Fruit fly (Drosophila melanogaster) whole organism, prepupa: ENCODE results near the gene CG4218.

Experiments
- CG11762 ChIP-seq: fragments of 200-800 bp; sonication (Bioruptor generic); optimal IDR thresholded peaks from 3 replicates; lab custom pipeline; 2016; ENCODE audit warnings: missing biosample characterization, missing genetic modification characterization; ENCODE audit not compliant: insufficient read depth
- CG16779 ChIP-seq: fragments of 200-800 bp; sonication (Bioruptor generic); optimal IDR thresholded peaks from 3 replicates; lab custom pipeline; 2017; ENCODE audit warnings: missing biosample characterization, mild to moderate bottlenecking, missing genetic modification characterization
- CG3032 ChIP-seq: fragments of 200-800 bp; optimal IDR thresholded peaks from 2 replicates; lab custom pipeline; 2019; ENCODE audit warnings: missing biosample characterization, mild to moderate bottlenecking, missing genetic modification characterization, moderate library complexity
- CG32006 ChIP-seq: fragments of 200-800 bp; sonication (Bioruptor generic); optimal IDR thresholded peaks from 3 replicates; lab custom pipeline; 2017; ENCODE audit warnings: missing biosample characterization, mild to moderate bottlenecking, missing genetic modification characterization
- CG4318 ChIP-seq: fragments of 200-800 bp; sonication (Bioruptor generic); optimal IDR thresholded peaks from 3 replicates; lab custom pipeline; 2017; ENCODE audit warnings: missing biosample characterization, mild to moderate bottlenecking, missing genetic modification characterization
- CG6792 ChIP-seq: fragments of 200-800 bp; sonication (Bioruptor generic); optimal IDR thresholded peaks from 3 replicates; lab custom pipeline; 2016; ENCODE audit warnings: missing biosample characterization, missing genetic modification characterization
- CG6808 ChIP-seq: fragments of 200-800 bp; sonication (Bioruptor generic); optimal IDR thresholded peaks from 3 replicates; lab custom pipeline; 2017; ENCODE audit warnings: missing biosample characterization, missing genetic modification characterization, mild to moderate bottlenecking, moderate library complexity, missing genetic modification reagents
- CG6854 ChIP-seq: fragments of 200-800 bp; sonication (Bioruptor generic); optimal IDR thresholded peaks from 2 replicates; lab custom pipeline; 2017; ENCODE audit warnings: missing biosample characterization, mild to moderate bottlenecking, missing genetic modification characterization
- CG7368 ChIP-seq: fragments of 200-800 bp; sonication (Bioruptor generic); optimal IDR thresholded peaks from 3 replicates; lab custom pipeline; 2016; ENCODE audit warnings: missing biosample characterization, missing genetic modification characterization
- Eip75B ChIP-seq: fragments of 200-800 bp; sonication (Bioruptor generic); optimal IDR thresholded peaks from 3 replicates; lab custom pipeline; 2016; ENCODE audit warnings: missing biosample characterization, missing genetic modification characterization
- Eip78C ChIP-seq: fragments of 200-800 bp; sonication (Bioruptor generic); peaks from one replicate; lab custom pipeline; 2016; ENCODE audit warnings: missing biosample characterization, missing genetic modification characterization
- Eip93F ChIP-seq: fragments of 200-800 bp; sonication (Bioruptor generic); optimal IDR thresholded peaks from 2 replicates; lab custom pipeline; 2016; ENCODE audit warnings: missing biosample characterization, mild to moderate bottlenecking, missing genetic modification characterization
- Ets96B ChIP-seq: fragments of 200-800 bp; optimal IDR thresholded peaks from 2 replicates; lab custom pipeline; 2019; ENCODE audit warnings: missing biosample characterization, mild to moderate bottlenecking, missing genetic modification characterization, moderate library complexity
- Hr38 ChIP-seq: sonication (Bioruptor generic); optimal IDR thresholded peaks from 2 replicates; lab custom pipeline; 2016; ENCODE audit warnings: missing biosample characterization, missing genetic modification characterization
- Met ChIP-seq: fragments of 200-800 bp; sonication (Bioruptor generic); optimal IDR thresholded peaks from 3 replicates; lab custom pipeline; 2016; ENCODE audit warnings: missing biosample characterization, missing genetic modification characterization
- OdsH ChIP-seq: fragments of 200-800 bp; sonication (Bioruptor generic); optimal IDR thresholded peaks from 3 replicates; lab custom pipeline; 2016; ENCODE audit warnings: missing biosample characterization, missing genetic modification characterization
- Sox102F ChIP-seq: fragments of 200-800 bp; sonication (Bioruptor generic); optimal IDR thresholded peaks from 2 replicates; lab custom pipeline; 2016; ENCODE audit warnings: missing biosample characterization, mild to moderate bottlenecking, missing genetic modification characterization
- Sox14 ChIP-seq: fragments of 200-800 bp; sonication (Bioruptor generic); optimal IDR thresholded peaks from 3 replicates; lab custom pipeline; 2016; ENCODE audit warnings: missing biosample characterization, missing genetic modification characterization
- dac ChIP-seq: fragments of 200-800 bp; sonication (Bioruptor generic); optimal IDR thresholded peaks from 2 replicates; lab custom pipeline; 2017; ENCODE audit warnings: missing biosample characterization, mild to moderate bottlenecking, missing genetic modification characterization
- fd59A ChIP-seq: fragments of 200-800 bp; sonication (Bioruptor generic); optimal IDR thresholded peaks from 2 replicates; lab custom pipeline; 2017; ENCODE audit warnings: missing biosample characterization, mild to moderate bottlenecking, missing genetic modification characterization, missing genetic modification reagents
- salr ChIP-seq, 2 experiments: fragments of 200-800 bp; sonication (Bioruptor generic); optimal IDR thresholded peaks; 3 replicates each; lab custom pipeline; 2016 to 2018; ENCODE audit warnings: missing biosample characterization in 2 of 2, missing genetic modification characterization in 2 of 2, mild to moderate bottlenecking in 1 of 2
- ss ChIP-seq, 2 experiments: fragments of 200-800 bp; sonication (Bioruptor generic); optimal IDR thresholded peaks; 2 replicates in 1 of 2; 3 replicates in 1 of 2; lab custom pipeline; 2017 to 2018; ENCODE audit warnings: mild to moderate bottlenecking in 2 of 2, missing biosample characterization in 2 of 2, missing genetic modification characterization in 2 of 2, moderate library complexity in 1 of 2
- svp ChIP-seq: fragments of 200-800 bp; sonication (Bioruptor generic); peaks from one replicate; lab custom pipeline; 2016; ENCODE audit warnings: missing biosample characterization, missing genetic modification characterization
- vri ChIP-seq: fragments of 200-800 bp; sonication (Bioruptor generic); optimal IDR thresholded peaks from 3 replicates; lab custom pipeline; 2016; ENCODE audit warnings: missing biosample characterization, mild to moderate bottlenecking, missing genetic modification characterization

Gene CG4218

DNA sequence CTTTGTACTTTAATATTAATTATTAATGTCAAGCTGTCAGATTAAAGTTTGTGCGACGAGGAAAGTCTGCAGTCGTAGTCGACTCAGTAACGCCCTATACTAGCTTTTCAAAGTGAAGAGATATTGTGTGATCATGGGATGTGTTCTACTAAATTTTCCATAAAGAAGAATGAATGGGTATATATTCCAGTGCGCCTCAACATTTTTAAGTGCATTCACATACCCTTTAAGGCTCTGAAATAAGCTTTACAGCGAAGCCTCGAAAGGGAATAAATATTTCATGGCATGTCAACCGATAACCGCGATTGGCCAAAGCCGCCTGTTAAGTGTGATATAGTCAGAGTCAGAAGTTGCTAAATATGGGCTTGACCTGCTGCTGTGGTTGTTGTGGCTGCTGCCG, 49.8 kb downstream of the CG4218 start (continued):
- no peak for TF ChIP-seq Ets96B
- TF ChIP-seq CG16779 (tag; lab: Kevin White, UChicago), result no peak
- TF ChIP-seq CG7368 (GFP tag; lab: Kevin White, UChicago), result peak; percentile 41
- TF ChIP-seq CG32006 (GFP tag; lab: Kevin White, UChicago), result no peak
- no peak for TF ChIP-seq dac
- no peak for TF ChIP-seq CG6854 (GFP tag; lab: Kevin White, UChicago)
- TF ChIP-seq CG4318, result no peak
- no peak for TF ChIP-seq CG6808 (GFP tag; lab: Kevin White, UChicago)
- TF ChIP-seq salr (GFP tag; optimal IDR thresholded peaks at IDR 0.05; lab: Kevin White, UChicago), result peak in 1 of 2 experiments; percentile 33
- TF ChIP-seq CG3032 (tag; lab: Kevin White, UChicago), result no peak
- TF ChIP-seq Eip78C, result peak; percentile 88
- TF ChIP-seq Met (GFP tag; lab: Kevin White, UChicago), result peak; percentile 59
- TF ChIP-seq fd59A (GFP tag; lab: Kevin White, UChicago), result peak; percentile 12
- peak; percentile 46 for TF ChIP-seq Sox102F (GFP tag; lab: Kevin White, UChicago)
- no peak for TF ChIP-seq Eip93F (GFP tag; lab: Kevin White, UChicago)
- TF ChIP-seq vri, result no peak
- TF ChIP-seq Eip75B (GFP tag; lab: Kevin White, UChicago), result peak; percentile 17
- TF ChIP-seq CG6792 (GFP tag; lab: Kevin White, UChicago), result peak; percentile 36
- peak; percentile 22 for TF ChIP-seq Sox14
- TF ChIP-seq OdsH (GFP tag; lab: Kevin White, UChicago), result peak; percentile 27
- no peak for TF ChIP-seq ss (GFP tag; optimal IDR thresholded peaks at IDR 0.05; lab: Kevin White, UChicago)
- no peak for TF ChIP-seq Hr38

DNA sequence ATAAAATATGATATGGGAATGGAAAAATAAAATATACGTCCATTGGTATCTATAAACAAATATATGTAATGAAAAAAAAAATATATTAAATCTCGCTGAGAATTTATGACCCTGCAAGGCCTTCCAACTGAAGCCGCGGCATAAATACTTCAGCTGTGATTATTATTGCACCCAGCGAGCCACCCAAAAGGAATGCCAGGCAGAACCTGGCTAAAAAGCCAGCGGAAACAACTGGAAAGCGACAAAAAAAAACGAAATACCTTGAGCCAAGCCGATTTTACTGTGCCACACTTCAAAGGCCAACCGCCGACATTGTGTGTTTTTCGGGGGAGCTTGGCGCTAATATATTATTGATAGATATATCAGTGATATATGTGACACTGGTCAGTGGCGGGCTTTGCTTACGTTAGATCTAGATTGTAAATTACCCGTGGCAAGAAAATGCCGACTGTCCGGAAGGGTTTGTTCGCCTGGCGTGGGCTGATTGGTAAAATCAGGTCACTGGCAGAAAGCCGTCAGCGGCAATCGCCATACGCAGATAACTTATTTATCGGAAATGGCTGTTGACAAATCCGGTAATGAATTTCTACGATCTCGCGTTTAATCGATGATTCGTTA, 50.4 kb downstream of the CG4218 start:
- TF ChIP-seq svp (peak; percentile 72), CG11762 (no peak)
